Fruit fly (Drosophila melanogaster): ENCODE results near the gene cactin.
"Not testable (repeated sequence)": the region's sequence is repeated elsewhere in the genome, so short reads cannot be mapped to it uniquely, and the experiment has no call there.

The cactin gene

DNA sequence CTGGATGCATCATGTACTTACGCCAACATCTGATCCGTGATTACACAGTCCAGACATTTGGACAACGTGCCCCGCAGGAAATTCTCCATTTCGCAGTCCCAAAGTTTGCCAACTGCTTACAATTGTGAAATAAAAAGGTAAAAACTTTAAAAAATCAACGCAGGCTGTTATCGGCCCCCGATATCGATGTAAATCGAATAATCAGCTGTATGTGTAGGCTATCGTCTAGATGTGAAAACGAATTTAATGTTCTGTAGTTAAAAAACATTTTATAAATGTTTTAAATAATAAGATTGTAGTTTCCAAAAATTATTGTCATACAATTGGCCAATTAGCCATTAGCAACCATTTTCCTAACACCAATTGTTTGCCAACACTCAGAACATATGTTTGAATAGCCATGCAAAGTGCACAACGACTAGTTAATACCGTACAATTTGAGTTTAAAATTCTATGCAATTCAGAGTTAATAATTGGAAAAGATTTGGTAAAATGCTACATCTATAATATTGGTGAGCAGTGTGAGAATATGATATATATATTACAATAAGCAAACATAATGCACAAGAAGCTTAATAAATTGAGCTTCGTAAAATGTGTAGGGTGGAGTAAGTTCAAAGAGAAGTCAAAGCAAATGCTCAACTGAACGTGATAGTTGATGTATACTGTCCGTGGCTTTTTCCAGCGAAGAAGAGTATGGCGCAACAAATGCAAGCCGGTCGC is 5.8 kb downstream of the cactin start, which contains the start of the genes CG11710 and mal:
Gene CG11710, minus strand, starts transcription at position 192 of the 723 bp plus-strand sequence.
Gene mal, plus strand, starts transcription at position 194 of the 723 bp plus-strand sequence.
- TF ChIP-seq noc (tag; optimal IDR thresholded peaks at IDR 0.05) = peak; percentile 84

DNA sequence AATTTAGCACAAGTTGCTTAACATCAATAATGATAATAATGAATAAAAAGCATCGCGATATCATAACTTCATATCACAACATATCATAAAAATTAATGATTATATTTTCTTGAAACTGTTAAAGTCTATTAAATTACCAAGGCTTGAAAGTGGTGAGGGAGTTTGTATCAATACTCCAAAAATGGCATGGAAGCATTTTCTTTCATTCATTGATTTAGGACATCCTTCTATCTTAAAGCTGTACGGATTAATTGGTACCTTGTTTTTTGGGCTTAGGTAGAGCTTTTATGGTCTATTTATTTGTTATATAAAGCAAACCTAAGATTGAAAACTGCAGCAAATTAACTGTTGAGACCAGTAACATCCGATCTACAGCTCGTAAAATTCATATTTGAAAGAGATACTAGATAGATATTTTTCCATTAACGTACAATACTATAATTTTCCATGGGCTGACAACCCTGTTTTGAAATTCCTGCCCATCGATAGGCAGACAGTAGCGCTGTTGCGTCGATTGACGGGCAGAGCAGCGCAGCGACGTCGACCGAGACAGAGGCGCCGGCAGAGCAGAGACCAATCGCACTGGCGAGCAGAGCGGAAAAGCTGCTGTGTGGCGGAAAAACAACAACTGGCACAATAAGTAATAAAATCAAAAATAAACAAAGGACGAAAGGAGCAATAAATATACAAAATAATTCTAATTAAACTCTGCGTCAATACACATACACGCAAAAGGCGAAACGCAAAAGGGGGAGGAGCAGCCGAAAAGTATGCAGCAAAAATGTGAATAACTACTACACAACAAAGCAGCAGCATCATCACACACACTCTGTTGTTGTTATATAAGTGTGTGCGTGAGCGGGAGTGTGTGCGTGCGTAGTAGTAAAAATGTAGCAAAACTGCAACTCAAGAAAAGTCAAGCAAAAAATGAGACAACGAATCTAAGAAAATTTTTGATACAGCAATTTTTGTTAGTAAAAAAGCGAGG is 9.8 kb downstream of the cactin start, which contains the start of gene CG1695:
Gene CG1695, plus strand, starts transcription at position 606 of the 988 bp plus-strand sequence.
- no peak for TF ChIP-seq noc (tag; optimal IDR thresholded peaks at IDR 0.05)

DNA sequence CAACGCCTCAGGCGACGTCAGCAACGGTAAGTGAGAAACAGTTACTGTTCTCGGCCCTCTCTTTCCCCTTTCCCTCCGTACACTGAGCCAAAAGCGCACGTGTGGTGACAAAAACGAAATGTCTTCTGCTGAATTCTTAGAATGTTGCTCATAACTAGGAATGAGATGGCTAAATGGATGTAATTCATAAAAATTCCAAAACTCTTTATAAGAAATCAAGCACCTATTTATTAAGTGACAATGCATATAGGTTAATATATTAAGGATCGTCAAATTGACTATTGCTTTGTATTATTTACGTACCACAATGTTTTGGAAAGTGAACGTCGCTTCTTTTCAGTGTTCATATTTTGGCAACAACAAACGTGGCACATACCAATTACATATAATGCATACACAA is 10.7 kb downstream of the cactin start:
- no peak for TF ChIP-seq noc (tag; optimal IDR thresholded peaks at IDR 0.05)

DNA sequence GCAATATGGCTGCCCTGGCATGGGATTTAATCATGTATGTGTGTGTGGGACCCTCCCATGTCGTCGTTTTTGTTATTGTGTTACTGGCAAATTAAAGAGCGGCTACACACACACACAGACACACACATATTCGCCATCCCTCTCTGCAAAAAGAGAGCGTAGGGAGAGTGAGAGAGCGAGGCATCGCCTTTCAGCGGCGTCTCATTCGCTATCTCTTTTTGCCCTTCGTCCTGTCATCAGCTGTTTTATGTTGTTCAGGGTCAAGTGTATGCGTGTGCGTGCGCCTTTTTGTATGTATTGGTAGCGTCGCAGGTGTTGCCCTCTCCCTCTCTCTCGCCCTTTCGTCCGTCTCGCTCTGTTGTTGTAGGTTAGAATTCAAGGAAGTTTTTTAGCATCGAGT is 13.0 kb downstream of the cactin start:
- no peak for TF ChIP-seq noc (tag; optimal IDR thresholded peaks at IDR 0.05)

DNA sequence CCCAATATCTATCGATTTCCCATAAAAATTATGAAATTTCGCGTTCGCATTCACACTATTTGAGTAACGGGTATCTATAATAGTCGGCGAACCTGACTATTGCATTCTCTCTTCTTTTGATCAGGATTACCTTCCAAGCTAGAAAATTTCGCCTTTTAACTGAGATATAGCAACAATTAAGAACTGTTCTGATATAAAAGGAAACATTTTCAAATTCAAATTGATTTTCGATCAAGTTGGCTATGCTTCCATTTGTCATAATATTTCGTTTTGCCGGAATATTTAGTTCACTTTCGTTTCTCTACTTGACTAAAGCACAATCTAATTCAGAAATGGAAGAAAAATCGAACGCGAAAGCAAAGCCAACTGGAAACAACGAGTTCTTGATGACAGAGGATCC is 22.2 kb downstream of the cactin start, which contains the start of gene CG42578:
Gene CG42578, plus strand, starts transcription at position 301 of the 400 bp plus-strand sequence.
- TF ChIP-seq noc (tag; optimal IDR thresholded peaks at IDR 0.05) = not testable (repeated sequence)

DNA sequence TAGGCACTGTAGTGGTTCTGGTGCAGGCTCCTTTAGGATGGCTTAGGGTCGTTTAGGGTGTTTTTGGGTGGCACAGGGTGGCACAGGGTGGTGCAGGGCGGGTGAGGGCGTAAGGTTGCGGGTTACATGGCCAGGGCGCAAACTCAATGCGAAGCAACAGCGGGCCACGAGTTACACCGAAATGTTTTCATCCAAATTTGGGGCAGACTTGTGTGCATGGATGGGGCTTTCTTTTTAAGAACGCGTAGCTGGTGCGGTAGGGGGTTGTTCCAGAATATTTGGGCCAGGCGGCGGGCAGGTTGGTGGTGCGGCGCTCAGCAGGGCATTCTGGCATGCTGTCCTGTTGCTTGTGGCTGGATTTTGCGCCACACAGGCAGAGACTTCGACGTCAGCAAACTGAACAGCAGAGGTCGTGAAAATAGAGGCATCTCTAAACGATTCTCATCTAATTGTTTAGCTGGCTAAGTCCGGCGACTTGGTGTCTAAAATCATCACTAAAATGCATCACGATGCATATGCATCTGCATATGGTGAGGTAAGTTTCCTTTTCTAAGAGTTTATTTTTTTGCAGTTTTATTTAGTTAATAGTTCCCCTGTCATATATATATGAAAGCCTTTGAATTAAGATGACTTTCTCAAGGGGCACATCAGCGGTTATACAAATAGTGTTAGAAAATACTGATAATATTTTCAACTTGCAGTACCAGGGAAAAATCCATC is 24.2 kb downstream of the cactin start:
- no peak for TF ChIP-seq noc (tag; optimal IDR thresholded peaks at IDR 0.05)

DNA sequence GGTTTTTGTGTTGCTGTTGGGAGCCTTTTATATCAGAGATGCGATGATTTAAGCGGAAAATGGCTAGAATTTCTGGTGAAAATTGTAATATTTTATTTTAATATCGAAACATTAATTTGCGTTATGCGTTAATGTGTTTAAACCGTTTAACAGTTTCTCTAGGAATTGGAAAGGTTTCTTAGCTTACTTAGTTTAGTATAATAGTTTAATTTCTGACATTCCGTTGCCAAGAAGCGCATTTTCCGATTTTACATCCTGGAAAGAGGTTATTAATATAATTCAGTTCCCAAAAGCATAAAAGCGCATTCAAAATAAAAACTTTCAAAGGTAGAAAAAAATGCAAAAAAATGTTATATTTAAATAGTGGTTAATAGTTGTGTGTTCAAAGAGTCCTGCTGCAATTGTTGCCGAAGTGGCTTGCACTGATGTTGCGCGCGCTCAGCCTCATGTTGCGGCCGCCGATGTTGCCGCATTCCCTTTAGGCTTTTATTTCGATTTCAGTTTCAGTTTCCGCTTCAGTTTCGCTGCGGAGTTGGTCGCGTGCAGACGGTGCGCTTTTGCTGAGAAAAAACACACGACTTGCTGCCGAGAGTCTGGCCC is 25.1 kb downstream of the cactin start, which contains the start of gene tbc:
Gene tbc, plus strand, starts transcription at position 504 of the 600 bp plus-strand sequence.
- no peak for TF ChIP-seq noc (tag; optimal IDR thresholded peaks at IDR 0.05)

DNA sequence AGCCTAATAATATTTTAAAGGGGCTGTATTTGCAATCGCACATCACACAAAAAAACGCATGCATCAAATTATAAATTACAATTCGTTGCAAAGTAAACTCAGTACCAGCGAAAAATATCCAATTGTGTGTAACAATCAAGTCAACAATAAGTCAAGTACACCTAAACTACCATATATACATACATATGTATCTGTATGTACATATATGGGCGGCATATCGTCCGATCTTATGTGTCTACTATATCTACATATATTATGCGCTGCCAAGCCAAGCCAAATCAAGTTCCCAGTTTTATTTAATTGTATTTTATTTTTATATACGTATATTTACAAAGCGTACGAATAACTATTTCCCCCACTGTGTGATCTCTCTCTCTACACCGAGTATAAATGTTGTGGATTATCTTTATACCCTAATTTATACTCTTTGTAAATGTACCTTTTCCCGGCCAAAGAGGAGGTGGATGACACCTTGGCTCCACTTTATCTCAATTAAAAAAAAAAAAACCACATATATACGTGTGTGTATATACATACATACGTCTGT is 42.6 kb downstream of the cactin start:
- TF ChIP-seq noc (tag; optimal IDR thresholded peaks at IDR 0.05) = no peak

DNA sequence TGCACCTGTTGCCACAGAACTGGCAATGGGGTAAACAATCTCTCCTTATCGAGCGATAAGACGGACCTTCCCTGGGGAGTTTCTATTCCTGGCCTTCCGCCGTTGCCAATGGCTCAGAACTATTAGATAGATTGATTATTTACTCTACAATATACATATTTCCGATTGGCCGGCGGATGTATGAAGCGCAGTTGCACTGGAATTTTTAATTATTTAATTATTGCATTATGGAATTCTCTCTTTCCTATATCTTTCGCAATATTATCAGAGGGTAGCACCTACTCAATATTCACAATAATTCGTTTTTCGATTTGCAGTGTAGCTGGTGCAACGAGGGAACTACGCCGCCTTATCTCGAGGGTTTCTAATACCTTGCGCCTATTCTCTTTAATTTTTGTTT is 43.3 kb downstream of the cactin start, which contains the start of gene GstT3:
Gene GstT3, plus strand, starts transcription at position 301 of the 400 bp plus-strand sequence.
- TF ChIP-seq noc (tag; optimal IDR thresholded peaks at IDR 0.05) = no peak

DNA sequence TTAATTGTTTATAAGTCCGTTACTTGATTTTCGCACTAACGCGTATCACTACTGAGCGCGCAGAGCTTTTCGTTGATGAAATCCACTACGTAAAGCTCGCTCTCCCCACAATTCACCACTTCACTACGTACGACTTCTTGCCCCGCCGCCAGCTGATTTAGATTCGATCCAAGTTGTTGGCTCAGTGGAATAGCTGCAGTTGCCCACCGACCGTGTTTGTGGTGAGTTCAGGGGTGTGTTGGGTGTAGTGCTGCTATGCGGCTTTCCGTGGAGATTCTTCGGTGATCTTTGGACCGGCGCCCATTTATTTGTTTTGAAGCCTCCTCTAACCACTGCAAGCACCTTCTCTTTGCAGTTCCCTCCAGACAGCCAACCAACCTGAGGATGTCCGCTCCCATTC is 44.3 kb downstream of the cactin start:
- TF ChIP-seq noc (tag; optimal IDR thresholded peaks at IDR 0.05) = no peak

DNA sequence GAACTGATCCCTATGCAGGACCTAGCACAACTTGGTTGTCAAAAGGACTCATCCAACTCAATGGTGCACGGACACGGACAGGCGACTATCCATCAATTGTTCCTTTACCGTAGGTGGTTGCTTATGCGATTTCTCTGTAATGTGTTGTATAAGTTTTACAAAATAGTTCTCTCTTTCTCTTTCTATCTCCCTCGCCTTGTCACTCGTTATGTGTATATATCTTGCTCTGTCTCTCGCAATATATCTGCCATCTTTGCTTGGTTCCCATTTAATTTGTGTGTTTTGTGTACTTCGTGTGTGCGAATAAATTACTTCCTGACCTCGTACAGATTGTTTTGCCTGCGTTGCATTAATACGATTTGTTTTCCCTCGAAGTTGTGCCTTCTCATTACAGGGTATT is 46.8 kb downstream of the cactin start:
- TF ChIP-seq noc (tag; optimal IDR thresholded peaks at IDR 0.05) = no peak
